Fruit fly (Drosophila melanogaster) whole organism, embryonic: ENCODE results near the gene CG34056.
A peak's percentile ranks its signal among the peaks of the same experiment; 100 is the strongest.

Experiments
- Asciz ChIP-seq: fragments of 200-800 bp; sonication (Bioruptor generic); optimal IDR thresholded peaks from 2 replicates; lab custom pipeline; 2017; ENCODE audit warnings: missing biosample characterization, mild to moderate bottlenecking, missing genetic modification characterization, missing genetic modification reagents
- B-H1 ChIP-seq: fragments of 200-800 bp; sonication (Bioruptor generic); IDR thresholded peaks from 3 replicates; pipeline ENCODE4 v1.3.6; 2022; ENCODE audit warnings: missing biosample characterization, missing genetic modification characterization
- CG10321 ChIP-seq: fragments of 200-800 bp; sonication (Bioruptor generic); IDR thresholded peaks from 2 replicates; pipeline ENCODE4 v1.3.6; 2022; ENCODE audit warnings: missing biosample characterization, missing genetic modification characterization
- CG10543 ChIP-seq: fragments of 200-800 bp; sonication (Bioruptor generic); optimal IDR thresholded peaks from 3 replicates; lab custom pipeline; 2017; ENCODE audit warnings: missing biosample characterization, mild to moderate bottlenecking, missing genetic modification characterization, moderate library complexity
- CG11456 ChIP-seq: fragments of 200-800 bp; sonication (Bioruptor generic); IDR thresholded peaks from 3 replicates; pipeline ENCODE4 v1.3.6; 2022; ENCODE audit warnings: missing biosample characterization, missing genetic modification characterization
- CG11695 ChIP-seq: fragments of 200-800 bp; sonication (Bioruptor generic); IDR thresholded peaks from 3 replicates; pipeline ENCODE4 v1.3.6; 2022; ENCODE audit warnings: missing biosample characterization, missing genetic modification characterization
- CG11696 ChIP-seq: fragments of 200-800 bp; sonication (Bioruptor generic); IDR thresholded peaks from 2 replicates; pipeline ENCODE4 v1.3.6; 2022; ENCODE audit warnings: missing biosample characterization, missing genetic modification characterization
- CG13894 ChIP-seq: fragments of 200-800 bp; sonication (Bioruptor generic); optimal IDR thresholded peaks from 3 replicates; lab custom pipeline; 2018; ENCODE audit warnings: missing biosample characterization, mild to moderate bottlenecking, missing genetic modification characterization, moderate library complexity
- CG14014 ChIP-seq: fragments of 200-800 bp; sonication (Bioruptor generic); IDR thresholded peaks from 2 replicates; pipeline ENCODE4 v1.3.6; 2022; ENCODE audit warnings: missing biosample characterization, missing genetic modification characterization
- CG15514 ChIP-seq: fragments of 200-800 bp; sonication (Bioruptor generic); optimal IDR thresholded peaks from 3 replicates; lab custom pipeline; 2017; ENCODE audit warnings: missing biosample characterization, missing genetic modification characterization, mild to moderate bottlenecking, moderate library complexity, missing genetic modification reagents
- CG18011 ChIP-seq: fragments of 200-800 bp; sonication (Bioruptor generic); optimal IDR thresholded peaks from 2 replicates; lab custom pipeline; 2017; ENCODE audit warnings: missing biosample characterization, missing genetic modification characterization, mild to moderate bottlenecking, moderate library complexity, missing genotype
- CG2129 ChIP-seq: fragments of 200-800 bp; sonication (Bioruptor generic); IDR thresholded peaks from 2 replicates; pipeline ENCODE4 v1.3.6; 2022; ENCODE audit warnings: missing biosample characterization, missing genetic modification characterization; ENCODE audit not compliant: partially characterized antibody
- CG34422 ChIP-seq: fragments of 200-800 bp; sonication (Bioruptor generic); IDR thresholded peaks from 3 replicates; pipeline ENCODE4 v1.3.6; 2022; ENCODE audit warnings: missing biosample characterization, missing genetic modification characterization
- CG3847 ChIP-seq: fragments of 200-800 bp; sonication (Bioruptor generic); IDR thresholded peaks from 2 replicates; pipeline ENCODE4 v1.3.6; 2022; ENCODE audit warnings: missing biosample characterization, missing genetic modification characterization
- CG7271 ChIP-seq: fragments of 200-800 bp; sonication (Bioruptor generic); optimal IDR thresholded peaks from 2 replicates; lab custom pipeline; 2018; ENCODE audit warnings: missing biosample characterization, mild to moderate bottlenecking, missing genetic modification characterization, moderate library complexity
- CG7839 ChIP-seq: fragments of 200-800 bp; sonication (Bioruptor generic); optimal IDR thresholded peaks from 3 replicates; lab custom pipeline; 2018; ENCODE audit warnings: missing biosample characterization, mild to moderate bottlenecking, missing genetic modification characterization, moderate library complexity
- CG8290 ChIP-seq, 3 experiments: fragments of 200-800 bp; sonication (Bioruptor generic); optimal IDR thresholded peaks; 2 replicates each; lab custom pipeline; 2016 to 2019; ENCODE audit warnings: missing biosample characterization in 3 of 3, missing genetic modification characterization in 3 of 3, mild to moderate bottlenecking in 2 of 3, moderate library complexity in 1 of 3
- CHES-1-like ChIP-seq: fragments of 200-800 bp; sonication (Bioruptor generic); optimal IDR thresholded peaks from 2 replicates; lab custom pipeline; 2016; ENCODE audit warnings: missing biosample characterization, missing genetic modification characterization
- Dad ChIP-seq: fragments of 200-800 bp; sonication (Bioruptor generic); optimal IDR thresholded peaks from 3 replicates; lab custom pipeline; 2016; ENCODE audit warnings: missing biosample characterization, missing genetic modification characterization
- ERR ChIP-seq: fragments of 200-800 bp; sonication (Bioruptor generic); optimal IDR thresholded peaks from 2 replicates; lab custom pipeline; 2016; ENCODE audit warnings: missing biosample characterization, missing genetic modification characterization
- Ets65A ChIP-seq: fragments of 200-800 bp; sonication (Bioruptor generic); peaks from one replicate; lab custom pipeline; 2016; ENCODE audit warnings: missing biosample characterization, missing genetic modification characterization
- Hr3 ChIP-seq: fragments of 200-800 bp; sonication (Bioruptor generic); optimal IDR thresholded peaks from 3 replicates; lab custom pipeline; 2016; ENCODE audit warnings: missing biosample characterization, missing genetic modification characterization
- Hsf ChIP-seq: fragments of 200-800 bp; sonication (Bioruptor generic); optimal IDR thresholded peaks from 3 replicates; lab custom pipeline; 2016; ENCODE audit warnings: missing biosample characterization, missing genetic modification characterization
- Mad ChIP-seq: fragments of 200-800 bp; sonication (Bioruptor generic); optimal IDR thresholded peaks from 2 replicates; lab custom pipeline; 2016; ENCODE audit warnings: missing biosample characterization, missing genetic modification characterization
- Vsx1 ChIP-seq: fragments of 200-800 bp; sonication (Bioruptor generic); optimal IDR thresholded peaks from 2 replicates; lab custom pipeline; 2017; ENCODE audit warnings: missing biosample characterization, mild to moderate bottlenecking, missing genetic modification characterization, missing genetic modification reagents
- amos ChIP-seq: fragments of 200-800 bp; sonication (Bioruptor generic); IDR thresholded peaks from 2 replicates; pipeline ENCODE4 v1.3.6; 2022; ENCODE audit warnings: missing biosample characterization, missing genetic modification characterization; ENCODE audit not compliant: partially characterized antibody
- crc ChIP-seq: fragments of 200-800 bp; sonication (Bioruptor generic); optimal IDR thresholded peaks from 2 replicates; lab custom pipeline; 2016; ENCODE audit warnings: missing biosample characterization, missing genetic modification characterization
- dan ChIP-seq: fragments of 200-800 bp; sonication (Bioruptor generic); IDR thresholded peaks from 2 replicates; pipeline ENCODE4 v1.3.6; 2022; ENCODE audit warnings: missing biosample characterization, missing genetic modification characterization
- exex ChIP-seq: fragments of 200-800 bp; sonication (Bioruptor generic); optimal IDR thresholded peaks from 4 replicates; lab custom pipeline; 2018; ENCODE audit warnings: missing biosample characterization, mild to moderate bottlenecking, missing genetic modification characterization, moderate library complexity
- fd64A ChIP-seq: fragments of 200-800 bp; sonication (Bioruptor generic); optimal IDR thresholded peaks from 3 replicates; lab custom pipeline; 2018; ENCODE audit warnings: missing biosample characterization, mild to moderate bottlenecking, missing genetic modification characterization
- gcm ChIP-seq: fragments of 200-800 bp; sonication (Bioruptor generic); optimal IDR thresholded peaks from 2 replicates; lab custom pipeline; 2019; ENCODE audit warnings: missing biosample characterization, mild to moderate bottlenecking, missing genetic modification characterization, moderate library complexity
- gcm2 ChIP-seq: fragments of 200-800 bp; sonication (Bioruptor generic); optimal IDR thresholded peaks from 2 replicates; lab custom pipeline; 2016; ENCODE audit warnings: missing biosample characterization, missing genetic modification characterization
- grn ChIP-seq: fragments of 200-800 bp; sonication (Bioruptor generic); optimal IDR thresholded peaks from 3 replicates; lab custom pipeline; 2017; ENCODE audit warnings: missing biosample characterization, missing genetic modification characterization
- her ChIP-seq: fragments of 200-800 bp; sonication (Bioruptor generic); optimal IDR thresholded peaks from 2 replicates; lab custom pipeline; 2016; ENCODE audit warnings: missing biosample characterization, missing genetic modification characterization
- hth ChIP-seq: fragments of >200 bp; optimal IDR thresholded peaks from 2 replicates; lab custom pipeline; 2017; ENCODE audit warnings: inconsistent platforms
- kni ChIP-seq: fragments of 200-800 bp; sonication (Bioruptor generic); optimal IDR thresholded peaks from 3 replicates; lab custom pipeline; 2017; ENCODE audit warnings: mild to moderate bottlenecking, missing biosample characterization, missing genetic modification reagents, missing genetic modification characterization
- lov ChIP-seq, 2 experiments: fragments of 200-800 bp in 1 of 2; fragments of >200 bp in 1 of 2; sonication (Bioruptor generic) in 1 of 2; IDR thresholded peaks in 1 of 2; optimal IDR thresholded peaks in 1 of 2; 2 replicates in 1 of 2; 3 replicates in 1 of 2; pipeline versions ENCODE4 v1.3.6 to Lab custom; 2017 to 2022; ENCODE audit warnings: missing biosample characterization in 1 of 2, missing genetic modification characterization in 1 of 2
- ranshi ChIP-seq: fragments of 200-800 bp; sonication (Bioruptor generic); IDR thresholded peaks from 2 replicates; pipeline ENCODE4 v1.3.6; 2022; ENCODE audit warnings: missing biosample characterization, missing genetic modification characterization
- ro ChIP-seq: fragments of 200-800 bp; sonication (Bioruptor generic); IDR thresholded peaks from 2 replicates; pipeline ENCODE4 v1.3.6; 2022; ENCODE audit warnings: missing biosample characterization, missing genetic modification characterization
- sc ChIP-seq, 3 experiments: fragments of >200 bp in 2 of 3; fragments of 200-800 bp in 1 of 3; sonication (Bioruptor generic) in 1 of 3; optimal IDR thresholded peaks; 2 replicates in 2 of 3; 3 replicates in 1 of 3; lab custom pipeline; 2017; ENCODE audit warnings: mild to moderate bottlenecking in 1 of 3, missing biosample characterization in 1 of 3, missing genetic modification characterization in 1 of 3, missing genetic modification reagents in 1 of 3
- sens ChIP-seq: fragments of 200-800 bp; sonication (Bioruptor generic); peaks from one replicate; lab custom pipeline; 2016; ENCODE audit warnings: missing biosample characterization, missing genetic modification characterization
- seq ChIP-seq: fragments of 200-800 bp; sonication (Bioruptor generic); IDR thresholded peaks from 2 replicates; pipeline ENCODE4 v1.3.6; 2022; ENCODE audit warnings: missing biosample characterization, missing genetic modification characterization
- slbo ChIP-seq: fragments of 200-800 bp; sonication (Bioruptor generic); IDR thresholded peaks from 2 replicates; pipeline ENCODE4 v1.3.6; 2022; ENCODE audit warnings: missing biosample characterization, missing genetic modification characterization
- slou ChIP-seq: fragments of 200-800 bp; sonication (Bioruptor generic); optimal IDR thresholded peaks from 3 replicates; lab custom pipeline; 2016; ENCODE audit warnings: missing biosample characterization, missing genetic modification characterization
- sob ChIP-seq: fragments of 200-800 bp; sonication (Bioruptor generic); IDR thresholded peaks from 2 replicates; pipeline ENCODE4 v1.3.6; 2022; ENCODE audit warnings: missing biosample characterization, missing genetic modification characterization
- sug ChIP-seq: fragments of 200-800 bp; optimal IDR thresholded peaks from 2 replicates; lab custom pipeline; 2019; ENCODE audit warnings: missing biosample characterization, mild to moderate bottlenecking, missing genetic modification characterization, moderate library complexity
- trem ChIP-seq: fragments of 200-800 bp; optimal IDR thresholded peaks from 3 replicates; lab custom pipeline; 2019; ENCODE audit warnings: missing biosample characterization, mild to moderate bottlenecking, missing genetic modification characterization, moderate library complexity
- wek ChIP-seq: fragments of 200-800 bp; sonication (Bioruptor generic); optimal IDR thresholded peaks from 3 replicates; lab custom pipeline; 2018; ENCODE audit warnings: missing biosample characterization, mild to moderate bottlenecking, missing genetic modification characterization, moderate library complexity
- z ChIP-seq: fragments of 200-800 bp; sonication (Bioruptor generic); IDR thresholded peaks from 3 replicates; pipeline ENCODE4 v1.3.6; 2022; ENCODE audit warnings: missing biosample characterization, missing genetic modification characterization
- zf30C ChIP-seq: fragments of 200-800 bp; sonication (Bioruptor generic); optimal IDR thresholded peaks from 3 replicates; lab custom pipeline; 2018; ENCODE audit warnings: missing biosample characterization, mild to moderate bottlenecking, missing genetic modification characterization
- zfh1 ChIP-seq: fragments of 200-800 bp; sonication (Bioruptor generic); IDR thresholded peaks from 3 replicates; pipeline ENCODE4 v1.3.6; 2022; ENCODE audit warnings: missing biosample characterization, missing genetic modification characterization

CG34056 gene

DNA sequence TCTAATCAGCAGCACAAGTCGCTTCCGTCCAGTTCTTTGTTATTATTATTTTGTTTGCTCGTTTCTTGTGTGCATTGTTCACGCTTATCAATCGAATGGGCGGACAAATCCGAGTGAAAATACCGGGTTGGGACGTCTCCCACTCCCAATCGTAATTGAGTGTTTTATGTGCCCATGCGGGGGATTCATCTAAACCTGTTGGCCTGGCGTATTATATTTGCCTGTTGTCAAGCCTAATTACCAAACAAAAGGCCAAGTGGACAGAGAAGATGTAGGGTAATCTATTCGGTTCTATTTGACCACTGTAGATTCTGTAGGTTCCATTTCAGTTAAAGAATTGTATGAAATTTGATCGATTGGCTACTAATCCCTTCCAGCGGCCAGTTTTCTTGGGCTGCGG is 19.7 kb upstream of the CG34056 start (continued):
- TF ChIP-seq fd64A (GFP tag; lab: Kevin White, UChicago) (no peak), kni (no peak), CG2129 (GFP tag; lab: Robert Waterston, UW) (no peak), hth (lab: Kevin White, UChicago) (no peak), CHES-1-like (GFP tag; lab: Kevin White, UChicago) (no peak), Mad (GFP tag; lab: Kevin White, UChicago) (no peak), CG18011 (GFP tag; lab: Kevin White, UChicago) (no peak), ro (GFP tag; lab: Robert Waterston, UW) (no peak), CG7839 (tag; lab: Kevin White, UChicago) (no peak), Hr3 (GFP tag; lab: Kevin White, UChicago) (no peak), ERR (GFP tag; lab: Kevin White, UChicago) (no peak), her (GFP tag; lab: Kevin White, UChicago) (no peak), sob (GFP tag; lab: Robert Waterston, UW) (no peak), trem (tag; lab: Kevin White, UChicago) (no peak), amos (GFP tag; lab: Robert Waterston, UW) (no peak), ranshi (GFP tag; lab: Robert Waterston, UW) (peak; percentile 27; the same call in 1 of the 2 replicates), CG34422 (GFP tag; lab: Robert Waterston, UW) (0 out of 3 replicates have a peak, but pooled peaks have one; percentile 15), wek (GFP tag; lab: Kevin White, UChicago) (peak; percentile 69), seq (GFP tag; lab: Robert Waterston, UW) (no peak), CG8290 (GFP tag; optimal IDR thresholded peaks at IDR 0.05; lab: Kevin White, UChicago) (no peak), CG8290 (tag; optimal IDR thresholded peaks at IDR 0.05; lab: Kevin White, UChicago) (no peak), CG15514 (GFP tag; lab: Kevin White, UChicago) (no peak), gcm (GFP tag; lab: Kevin White, UChicago) (no peak), z (GFP tag; lab: Robert Waterston, UW) (0 out of 3 replicates have a peak, but pooled peaks have one; percentile 48), CG13894 (tag; lab: Kevin White, UChicago) (no peak), CG10321 (GFP tag; lab: Robert Waterston, UW) (no peak), Dad (GFP tag; lab: Kevin White, UChicago) (no peak), gcm2 (GFP tag; lab: Kevin White, UChicago) (no peak), slou (GFP tag; lab: Kevin White, UChicago) (no peak), sens (GFP tag; lab: Kevin White, UChicago) (peak; percentile 56), zfh1 (GFP tag; lab: Robert Waterston, UW) (no peak), Ets65A (GFP tag; lab: Kevin White, UChicago) (peak; percentile 88), crc (GFP tag; lab: Kevin White, UChicago) (no peak), CG7271 (tag; lab: Kevin White, UChicago) (no peak), Vsx1 (GFP tag; lab: Kevin White, UChicago) (no peak), CG11695 (GFP tag; lab: Robert Waterston, UW) (no peak), CG11456 (no peak), B-H1 (no peak), zf30C (GFP tag; lab: Kevin White, UChicago) (no peak), CG11696 (GFP tag; lab: Robert Waterston, UW) (no peak), CG3847 (no peak)

- TF ChIP-seq exex: peak; percentile 93
- peak; percentile 16 for TF ChIP-seq CG10543 (GFP tag; lab: Kevin White, UChicago)
- TF ChIP-seq grn (GFP tag; lab: Kevin White, UChicago): peak; percentile 13
- TF ChIP-seq sc (optimal IDR thresholded peaks at IDR 0.05; lab: Kevin White, UChicago): no peak
- TF ChIP-seq sc (GFP tag; optimal IDR thresholded peaks at IDR 0.05; lab: Kevin White, UChicago): no peak
- no peak for TF ChIP-seq lov (optimal IDR thresholded peaks at IDR 0.05; lab: Kevin White, UChicago)
- no peak for TF ChIP-seq lov (GFP tag; IDR thresholded peaks at IDR 0.05; lab: Robert Waterston, UW)
- TF ChIP-seq dan (GFP tag; lab: Robert Waterston, UW): no peak
- peak; percentile 84 for TF ChIP-seq sug (tag; lab: Kevin White, UChicago)
- no peak for TF ChIP-seq Hsf (GFP tag; lab: Kevin White, UChicago)
- TF ChIP-seq slbo (GFP tag; lab: Robert Waterston, UW): no peak
- TF ChIP-seq CG14014 (GFP tag; lab: Robert Waterston, UW): no peak
- TF ChIP-seq Asciz (GFP tag; lab: Kevin White, UChicago): peak; percentile 8
These were observed 19.1 kb upstream of the CG34056 start for dm6 chr3L:876656-877055.
